Worm (Caenorhabditis elegans): ENCODE data around the gene M03F8.5.

M03F8.5 gene

ce11 chrV:5928006-5928405 lies 8.6 kb downstream of the M03F8.5 start:
- TF ChIP-seq ttx-3 (tag; optimal IDR thresholded peaks at IDR 0.05): no peak

- TF ChIP-seq ref-2 (tag; optimal IDR thresholded peaks at IDR 0.05): no peak
- TF ChIP-seq ceh-18 (tag; optimal IDR thresholded peaks at IDR 0.05): no peak
- TF ChIP-seq sdc-2 (tag; optimal IDR thresholded peaks at IDR 0.05): no peak
- TF ChIP-seq unc-42 (tag; optimal IDR thresholded peaks at IDR 0.05): no peak
- no peak for TF ChIP-seq ceh-34 (tag; optimal IDR thresholded peaks at IDR 0.05)
- no peak for TF ChIP-seq ceh-19 (GFP tag; optimal IDR thresholded peaks at IDR 0.05)
- no peak for TF ChIP-seq K02D7.2 (tag; optimal IDR thresholded peaks at IDR 0.05)
- TF ChIP-seq zip-5 (tag; optimal IDR thresholded peaks at IDR 0.05): no peak
- no peak for TF ChIP-seq fax-1 (tag; optimal IDR thresholded peaks at IDR 0.05)
- TF ChIP-seq ets-4 (tag; optimal IDR thresholded peaks at IDR 0.05): no peak
- TF ChIP-seq lin-11 (tag; optimal IDR thresholded peaks at IDR 0.05): no peak
- no peak for TF ChIP-seq unc-3 (GFP tag; conservative IDR thresholded peaks at IDR 0.05)
- no peak for TF ChIP-seq unc-3 (tag; optimal IDR thresholded peaks at IDR 0.05)
- no peak for TF ChIP-seq pag-3 (tag; optimal IDR thresholded peaks at IDR 0.05; ENCODE audit: borderline replicate concordance)
- TF ChIP-seq pax-1 (tag; optimal IDR thresholded peaks at IDR 0.05): no peak
- TF ChIP-seq nhr-232 (tag; optimal IDR thresholded peaks at IDR 0.05): no peak
- no peak for TF ChIP-seq ceh-9 (tag; optimal IDR thresholded peaks at IDR 0.05)
These were observed 9.2 kb downstream of the M03F8.5 start, which contains the start of gene srsx-17 for ce11 chrV:5927347-5927746. Gene srsx-17, plus strand, starts transcription at chrV:5927647.

- no peak for TF ChIP-seq pat-9 (tag; optimal IDR thresholded peaks at IDR 0.05)
- no peak for TF ChIP-seq ref-2 (tag; optimal IDR thresholded peaks at IDR 0.05)
These were observed 14.4 kb downstream of the M03F8.5 start, which contains the start of gene srsx-18 for ce11 chrV:5922236-5922635. Gene srsx-18, plus strand, starts transcription at chrV:5922536.

- no peak for TF ChIP-seq sox-4 (tag; optimal IDR thresholded peaks at IDR 0.05)
- no peak for TF ChIP-seq C38D4.7 (GFP tag; optimal IDR thresholded peaks at IDR 0.05)
- no peak for TF ChIP-seq pag-3 (tag; optimal IDR thresholded peaks at IDR 0.05; ENCODE audit: borderline replicate concordance)
- TF ChIP-seq unc-3 (GFP tag; conservative IDR thresholded peaks at IDR 0.05): no peak
- no peak for TF ChIP-seq unc-3 (tag; optimal IDR thresholded peaks at IDR 0.05)
- no peak for TF ChIP-seq dmd-4 (tag; optimal IDR thresholded peaks at IDR 0.05; ENCODE audit: borderline replicate concordance)
- no peak for TF ChIP-seq ceh-14 (tag; optimal IDR thresholded peaks at IDR 0.05)
- TF ChIP-seq ceh-34 (tag; optimal IDR thresholded peaks at IDR 0.05): no peak
- TF ChIP-seq pha-4 (tag; optimal IDR thresholded peaks at IDR 0.05): no peak
These were observed 14.8 kb downstream of the M03F8.5 start for ce11 chrV:5921761-5922160.

ce11 chrV:5919887-5920286 lies 16.7 kb downstream of the M03F8.5 start, which contains the start of gene C04E6.12:
Gene C04E6.12, minus strand, starts transcription at chrV:5919987.
- no peak for TF ChIP-seq ceh-34 (tag; optimal IDR thresholded peaks at IDR 0.05)
- no peak for TF ChIP-seq ttx-3 (tag; optimal IDR thresholded peaks at IDR 0.05)
- no peak for TF ChIP-seq unc-42 (tag; optimal IDR thresholded peaks at IDR 0.05)
- TF ChIP-seq ama-1 (optimal IDR thresholded peaks at IDR 0.05): no peak
- TF ChIP-seq syd-9 (tag; optimal IDR thresholded peaks at IDR 0.05): no peak

ce11 chrV:5917707-5918106 lies 18.9 kb downstream of the M03F8.5 start, which contains the start of gene lrpr-1:
Gene lrpr-1, minus strand, starts transcription at chrV:5917891.
- no peak for TF ChIP-seq eyg-1 (tag; optimal IDR thresholded peaks at IDR 0.05)
- peak; percentile 55 for TF ChIP-seq lim-6 (tag; optimal IDR thresholded peaks at IDR 0.05)
- TF ChIP-seq ceh-9 (tag; optimal IDR thresholded peaks at IDR 0.05): no peak
- TF ChIP-seq K09A11.1 (tag; optimal IDR thresholded peaks at IDR 0.05; ENCODE audit: insufficient read depth): no peak
- no peak for TF ChIP-seq ceh-30 (tag; optimal IDR thresholded peaks at IDR 0.05)
- TF ChIP-seq syd-9 (tag; optimal IDR thresholded peaks at IDR 0.05): no peak
- no peak for TF ChIP-seq unc-3 (GFP tag; conservative IDR thresholded peaks at IDR 0.05)
- TF ChIP-seq unc-3 (tag; optimal IDR thresholded peaks at IDR 0.05): no peak
- TF ChIP-seq tbx-7 (tag; optimal IDR thresholded peaks at IDR 0.05): peak; percentile 97
- TF ChIP-seq Y22D7AL.16 (tag; optimal IDR thresholded peaks at IDR 0.05): no peak
- TF ChIP-seq pqm-1 (tag; optimal IDR thresholded peaks at IDR 0.05): no peak
- TF ChIP-seq pax-1 (tag; optimal IDR thresholded peaks at IDR 0.05): no peak
- peak; percentile 28 for TF ChIP-seq fkh-6 (tag; optimal IDR thresholded peaks at IDR 0.05)
- no peak for TF ChIP-seq pha-4 (tag; optimal IDR thresholded peaks at IDR 0.05)
- peak; percentile 36 for TF ChIP-seq madf-2 (tag; optimal IDR thresholded peaks at IDR 0.05)
- TF ChIP-seq lin-11 (tag; optimal IDR thresholded peaks at IDR 0.05): no peak
- peak; percentile 74 for TF ChIP-seq rnt-1 (tag; optimal IDR thresholded peaks at IDR 0.05)
- TF ChIP-seq ceh-18 (tag; optimal IDR thresholded peaks at IDR 0.05): no peak
- TF ChIP-seq ahr-1 (tag; optimal IDR thresholded peaks at IDR 0.05): peak; percentile 27
- TF ChIP-seq gmeb-2 (tag; optimal IDR thresholded peaks at IDR 0.05): no peak
- TF ChIP-seq ets-4 (tag; optimal IDR thresholded peaks at IDR 0.05): peak; percentile 96
- no peak for TF ChIP-seq dmd-4 (tag; optimal IDR thresholded peaks at IDR 0.05; ENCODE audit: borderline replicate concordance)
- peak; percentile 98 for TF ChIP-seq C08G9.2 (tag; optimal IDR thresholded peaks at IDR 0.05)
- TF ChIP-seq ceh-45 (GFP tag; IDR thresholded peaks at IDR 0.05): no peak
- peak; percentile 82 for TF ChIP-seq zip-5 (tag; optimal IDR thresholded peaks at IDR 0.05)
- no peak for TF ChIP-seq ztf-16 (tag; optimal IDR thresholded peaks at IDR 0.05)
